Worm (Caenorhabditis elegans) whole organism, L3 larva: ENCODE data around the gene F22E12.1.

Experiments used
- ama-1 ChIP-seq: fragments of 150-350 bp; optimal IDR thresholded peaks from 2 replicates; lab custom pipeline; 2018
- ceh-16 ChIP-seq: sonication (generic microtip); optimal IDR thresholded peaks from 2 replicates; lab custom pipeline; 2017; ENCODE audit warnings: missing biosample characterization, missing genetic modification characterization
- elt-1 ChIP-seq: fragments of 150-350 bp; optimal IDR thresholded peaks from 2 replicates; lab custom pipeline; 2014; ENCODE audit warnings: missing biosample characterization, missing genetic modification characterization
- elt-2 ChIP-seq: sonication (generic microtip); optimal IDR thresholded peaks from 2 replicates; lab custom pipeline; 2016; ENCODE audit warnings: missing genetic modification reagents, mild to moderate bottlenecking, missing genetic modification characterization, missing compliant biosample characterization
- hmg-11 ChIP-seq: sonication (generic microtip); optimal IDR thresholded peaks from 2 replicates; lab custom pipeline; 2016; ENCODE audit warnings: missing genetic modification characterization, missing compliant biosample characterization
- nhr-77 ChIP-seq: fragments of 150-350 bp; optimal IDR thresholded peaks from 2 replicates; lab custom pipeline; 2014; ENCODE audit warnings: missing biosample characterization, missing genetic modification characterization

ce11 chrV:10483995-10484394 lies 26.8 kb upstream of the F22E12.1 start:
- TF ChIP-seq ama-1 (lab: Kevin White, UChicago) (no peak), nhr-77 (tag; lab: Kevin White, UChicago) (no peak), ceh-16 (tag; lab: Kevin White, UChicago) (no peak), hmg-11 (tag; lab: Kevin White, UChicago) (no peak), elt-2 (tag; lab: Kevin White, UChicago) (peak; percentile 85), elt-1 (tag; lab: Kevin White, UChicago) (no peak)
